Fruit fly (Drosophila melanogaster) whole organism, embryonic: ENCODE results near the gene Tsen34.

ENCODE experiments used
- ATbp ChIP-seq: fragments of 200-800 bp; sonication (Bioruptor generic); optimal IDR thresholded peaks from 2 replicates; lab custom pipeline; 2017; ENCODE audit warnings: missing biosample characterization, mild to moderate bottlenecking, missing genetic modification characterization, missing genetic modification reagents
- Aef1 ChIP-seq: fragments of 200-800 bp; sonication (Bioruptor generic); IDR thresholded peaks from 3 replicates; pipeline ENCODE4 v1.3.6; 2022; ENCODE audit warnings: missing biosample characterization, missing genetic modification characterization
- Atf3 ChIP-seq: fragments of 200-800 bp; sonication (Bioruptor generic); optimal IDR thresholded peaks from 3 replicates; lab custom pipeline; 2016; ENCODE audit warnings: missing biosample characterization, missing genetic modification characterization
- CG10274 ChIP-seq: fragments of 200-800 bp; sonication (Bioruptor generic); optimal IDR thresholded peaks from 3 replicates; lab custom pipeline; 2017; ENCODE audit warnings: missing biosample characterization, mild to moderate bottlenecking, missing genetic modification characterization
- CG10654 ChIP-seq: fragments of 200-800 bp; sonication (Bioruptor generic); optimal IDR thresholded peaks from 2 replicates; lab custom pipeline; 2016; ENCODE audit warnings: missing biosample characterization, missing genetic modification characterization
- CG10979 ChIP-seq: fragments of 200-800 bp; sonication (Bioruptor generic); optimal IDR thresholded peaks from 2 replicates; lab custom pipeline; 2018; ENCODE audit warnings: missing biosample characterization, mild to moderate bottlenecking, missing genetic modification characterization, moderate library complexity
- CG11504 ChIP-seq: fragments of 200-800 bp; sonication (Bioruptor generic); optimal IDR thresholded peaks from 3 replicates; lab custom pipeline; 2019; ENCODE audit warnings: missing biosample characterization, mild to moderate bottlenecking, missing genetic modification characterization, moderate library complexity
- CG12071 ChIP-seq: fragments of 200-800 bp; sonication (Bioruptor generic); optimal IDR thresholded peaks from 3 replicates; lab custom pipeline; 2018; ENCODE audit warnings: missing biosample characterization, mild to moderate bottlenecking, missing genetic modification characterization
- CG1529 ChIP-seq: fragments of 200-800 bp; sonication (Bioruptor generic); optimal IDR thresholded peaks from 3 replicates; lab custom pipeline; 2018; ENCODE audit warnings: missing biosample characterization, missing genetic modification characterization
- CG15479 ChIP-seq: fragments of 200-800 bp; sonication (Bioruptor generic); optimal IDR thresholded peaks from 3 replicates; lab custom pipeline; 2019; ENCODE audit warnings: missing biosample characterization, mild to moderate bottlenecking, missing genetic modification characterization, moderate library complexity
- CG15514 ChIP-seq: fragments of 200-800 bp; sonication (Bioruptor generic); optimal IDR thresholded peaks from 3 replicates; lab custom pipeline; 2017; ENCODE audit warnings: missing biosample characterization, missing genetic modification characterization, mild to moderate bottlenecking, moderate library complexity, missing genetic modification reagents
- CG16863 ChIP-seq: fragments of 200-800 bp; sonication (Bioruptor generic); optimal IDR thresholded peaks from 3 replicates; lab custom pipeline; 2016; ENCODE audit warnings: missing biosample characterization, missing genetic modification characterization
- CG17829 ChIP-seq: fragments of 200-800 bp; optimal IDR thresholded peaks from 2 replicates; lab custom pipeline; 2019; ENCODE audit warnings: missing biosample characterization, mild to moderate bottlenecking, missing genetic modification characterization, moderate library complexity
- CG2116 ChIP-seq: fragments of 200-800 bp; sonication (Bioruptor generic); optimal IDR thresholded peaks from 3 replicates; lab custom pipeline; 2018; ENCODE audit warnings: missing biosample characterization, mild to moderate bottlenecking, missing genetic modification characterization
- CG2875 ChIP-seq: fragments of 200-800 bp; sonication (Bioruptor generic); optimal IDR thresholded peaks from 2 replicates; lab custom pipeline; 2017; ENCODE audit warnings: missing biosample characterization, mild to moderate bottlenecking, missing genetic modification characterization, missing genetic modification reagents
- CG30403 ChIP-seq: fragments of 200-800 bp; sonication (Bioruptor generic); optimal IDR thresholded peaks from 3 replicates; lab custom pipeline; 2016; ENCODE audit warnings: missing biosample characterization, missing genetic modification characterization
- CG3163 ChIP-seq: fragments of 200-800 bp; sonication (Bioruptor generic); optimal IDR thresholded peaks from 3 replicates; lab custom pipeline; 2016; ENCODE audit warnings: missing biosample characterization, missing genetic modification characterization
- CG6254 ChIP-seq: fragments of 200-800 bp; sonication (Bioruptor generic); optimal IDR thresholded peaks from 3 replicates; lab custom pipeline; 2017; ENCODE audit warnings: mild to moderate bottlenecking, missing biosample characterization, missing genetic modification reagents, missing genetic modification characterization
- CG6683 ChIP-seq: fragments of 200-800 bp; sonication (Bioruptor generic); optimal IDR thresholded peaks from 2 replicates; lab custom pipeline; 2017; ENCODE audit warnings: missing biosample characterization, mild to moderate bottlenecking, missing genetic modification characterization, missing genetic modification reagents
- CG8478 ChIP-seq: fragments of >200 bp; optimal IDR thresholded peaks from 2 replicates; lab custom pipeline; 2018
- CG8765 ChIP-seq: fragments of 200-800 bp; sonication (Bioruptor generic); IDR thresholded peaks from 2 replicates; pipeline ENCODE4 v1.3.6; 2022; ENCODE audit warnings: missing biosample characterization, missing genetic modification characterization
- CG8944 ChIP-seq: fragments of 200-800 bp; sonication (Bioruptor generic); optimal IDR thresholded peaks from 3 replicates; lab custom pipeline; 2016; ENCODE audit warnings: missing biosample characterization, missing genetic modification characterization
- CoRest ChIP-seq: fragments of 200-800 bp; sonication (Bioruptor generic); optimal IDR thresholded peaks from 3 replicates; lab custom pipeline; 2018; ENCODE audit warnings: missing biosample characterization, mild to moderate bottlenecking, missing genetic modification characterization, moderate library complexity
- Ets65A ChIP-seq: fragments of 200-800 bp; sonication (Bioruptor generic); peaks from one replicate; lab custom pipeline; 2016; ENCODE audit warnings: missing biosample characterization, missing genetic modification characterization
- HmgZ ChIP-seq: fragments of 200-800 bp; sonication (Bioruptor generic); optimal IDR thresholded peaks from 2 replicates; lab custom pipeline; 2018; ENCODE audit warnings: missing biosample characterization, mild to moderate bottlenecking, missing genetic modification characterization
- Hr39 ChIP-seq: fragments of >200 bp; optimal IDR thresholded peaks from 2 replicates; lab custom pipeline; 2017
- MESR4 ChIP-seq: fragments of 200-800 bp; sonication (Bioruptor generic); optimal IDR thresholded peaks from 2 replicates; lab custom pipeline; 2018; ENCODE audit warnings: missing biosample characterization, mild to moderate bottlenecking, missing genetic modification characterization, moderate library complexity
- MTF-1 ChIP-seq: fragments of 200-800 bp; sonication (Bioruptor generic); optimal IDR thresholded peaks from 2 replicates; lab custom pipeline; 2018; ENCODE audit warnings: missing biosample characterization, mild to moderate bottlenecking, missing genetic modification characterization, borderline replicate concordance
- Mrtf ChIP-seq: fragments of 200-800 bp; sonication (Bioruptor generic); IDR thresholded peaks from 3 replicates; pipeline ENCODE4 v1.3.6; 2022; ENCODE audit warnings: missing biosample characterization, missing genetic modification characterization
- NC2α ChIP-seq: fragments of 200-800 bp; sonication (Bioruptor generic); optimal IDR thresholded peaks from 2 replicates; lab custom pipeline; 2016; ENCODE audit warnings: missing biosample characterization, missing genetic modification characterization
- Oaz ChIP-seq: fragments of 200-800 bp; sonication (Bioruptor generic); IDR thresholded peaks from 2 replicates; pipeline ENCODE4 v1.3.6; 2022; ENCODE audit warnings: missing biosample characterization, missing genetic modification characterization
- Scr ChIP-seq: fragments of 200-800 bp; sonication (Bioruptor generic); IDR thresholded peaks from 2 replicates; pipeline ENCODE4 v1.3.6; 2022; ENCODE audit warnings: missing biosample characterization, missing genetic modification characterization; ENCODE audit not compliant: partially characterized antibody
- Sin3A ChIP-seq: fragments of >200 bp; optimal IDR thresholded peaks from 2 replicates; lab custom pipeline; 2018
- ac ChIP-seq: fragments of 200-800 bp; sonication (Bioruptor generic); optimal IDR thresholded peaks from 3 replicates; lab custom pipeline; 2017; ENCODE audit warnings: missing biosample characterization, mild to moderate bottlenecking, missing genetic modification characterization
- cg ChIP-seq: fragments of 200-800 bp; sonication (Bioruptor generic); optimal IDR thresholded peaks from 3 replicates; lab custom pipeline; 2019; ENCODE audit warnings: missing biosample characterization, mild to moderate bottlenecking, missing genetic modification characterization, moderate library complexity
- danr ChIP-seq: fragments of 200-800 bp; sonication (Bioruptor generic); IDR thresholded peaks from 2 replicates; pipeline ENCODE4 v1.3.6; 2022; ENCODE audit warnings: missing biosample characterization, missing genetic modification characterization
- dimm ChIP-seq: fragments of 200-800 bp; sonication (Bioruptor generic); IDR thresholded peaks from 2 replicates; pipeline ENCODE4 v1.3.6; 2022; ENCODE audit warnings: missing biosample characterization, missing genetic modification characterization
- fd3F ChIP-seq: fragments of 200-800 bp; sonication (Bioruptor generic); optimal IDR thresholded peaks from 2 replicates; lab custom pipeline; 2018; ENCODE audit warnings: missing biosample characterization, mild to moderate bottlenecking, missing genetic modification characterization, moderate library complexity
- grau ChIP-seq: fragments of 200-800 bp; optimal IDR thresholded peaks from 3 replicates; lab custom pipeline; 2019; ENCODE audit warnings: missing biosample characterization, mild to moderate bottlenecking, missing genetic modification characterization, moderate library complexity
- hbn ChIP-seq: fragments of 200-800 bp; sonication (Bioruptor generic); IDR thresholded peaks from 2 replicates; pipeline ENCODE4 v1.3.6; 2022; ENCODE audit warnings: missing biosample characterization, missing genetic modification characterization; ENCODE audit not compliant: partially characterized antibody
- luna ChIP-seq: fragments of 200-800 bp; sonication (Bioruptor generic); optimal IDR thresholded peaks from 2 replicates; lab custom pipeline; 2016; ENCODE audit warnings: missing biosample characterization, missing genetic modification characterization
- p53 ChIP-seq: fragments of 200-800 bp; sonication (Bioruptor generic); optimal IDR thresholded peaks from 2 replicates; lab custom pipeline; 2016; ENCODE audit warnings: missing biosample characterization, missing genetic modification characterization
- pb ChIP-seq: fragments of 200-800 bp; sonication (Bioruptor generic); optimal IDR thresholded peaks from 3 replicates; lab custom pipeline; 2016; ENCODE audit warnings: missing biosample characterization, missing genetic modification characterization
- prd ChIP-seq, 3 experiments: fragments of >200 bp in 2 of 3; fragments of 200-800 bp in 1 of 3; sonication (Bioruptor generic) in 1 of 3; optimal IDR thresholded peaks in 2 of 3; IDR thresholded peaks in 1 of 3; 2 replicates in 2 of 3; 3 replicates in 1 of 3; pipeline versions ENCODE4 v1.3.6 to Lab custom; 2017 to 2022; ENCODE audit warnings: missing biosample characterization in 1 of 3, missing genetic modification characterization in 1 of 3
- pzg ChIP-seq: fragments of 200-800 bp; sonication (Bioruptor generic); optimal IDR thresholded peaks from 3 replicates; lab custom pipeline; 2018; ENCODE audit warnings: missing biosample characterization, mild to moderate bottlenecking, missing genetic modification characterization, moderate library complexity
- scrt ChIP-seq: fragments of 200-800 bp; sonication (Bioruptor generic); optimal IDR thresholded peaks from 2 replicates; lab custom pipeline; 2018; ENCODE audit warnings: missing biosample characterization, mild to moderate bottlenecking, missing genetic modification characterization, moderate library complexity
- sd ChIP-seq: fragments of 200-800 bp; sonication (Bioruptor generic); optimal IDR thresholded peaks from 3 replicates; lab custom pipeline; 2018; ENCODE audit warnings: missing biosample characterization, mild to moderate bottlenecking, missing genetic modification characterization, moderate library complexity
- sima ChIP-seq: fragments of 200-800 bp; sonication (Bioruptor generic); optimal IDR thresholded peaks from 2 replicates; lab custom pipeline; 2016; ENCODE audit warnings: missing biosample characterization, missing genetic modification characterization
- tup ChIP-seq: fragments of 200-800 bp; sonication (Bioruptor generic); optimal IDR thresholded peaks from 2 replicates; lab custom pipeline; 2016; ENCODE audit warnings: missing biosample characterization, mild to moderate bottlenecking, missing genetic modification characterization, moderate library complexity

Gene Tsen34

DNA sequence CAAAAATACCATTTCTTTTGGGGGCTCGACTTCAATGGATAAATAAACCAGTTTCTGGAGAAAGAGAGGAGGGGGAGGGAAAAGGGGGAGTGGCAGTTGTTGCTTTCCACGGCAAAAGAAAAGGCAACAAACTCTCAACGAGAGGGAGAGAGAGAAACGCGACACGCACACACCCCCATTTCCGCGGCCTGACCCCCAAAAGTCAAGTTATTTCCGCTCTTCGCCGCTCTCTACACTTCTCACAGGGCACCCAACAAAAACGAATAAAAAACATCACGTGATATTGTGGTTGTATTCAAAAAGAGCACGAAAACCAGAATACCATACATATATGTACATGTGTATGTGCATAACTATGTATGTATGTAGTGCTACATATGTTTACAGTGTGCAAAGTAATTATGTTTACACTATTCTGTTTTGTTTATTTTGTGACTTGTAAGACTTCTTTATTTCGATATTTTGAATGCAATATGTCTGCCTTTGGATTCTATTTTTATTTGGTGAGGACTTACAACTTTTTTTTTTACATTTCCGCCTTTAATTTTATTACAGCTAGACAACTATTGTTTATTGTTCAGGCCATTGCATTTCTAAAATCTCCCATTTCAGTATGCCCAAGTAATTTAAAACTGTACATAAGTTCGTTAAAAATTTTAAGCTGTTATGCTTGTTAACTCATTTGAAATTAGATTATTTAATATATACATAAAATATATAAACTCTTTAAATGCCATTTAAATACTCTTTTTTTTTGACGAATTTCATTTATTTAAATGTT, 19.6 kb upstream of the Tsen34 start (continued):
- peak; percentile 50 for TF ChIP-seq HmgZ (tag; lab: Kevin White, UChicago)
- peak; percentile 18 for TF ChIP-seq CG15514 (GFP tag; lab: Kevin White, UChicago)
- TF ChIP-seq Mrtf: 0 out of 3 replicates have a peak, but pooled peaks have one; percentile 23
- TF ChIP-seq MTF-1 (GFP tag; lab: Kevin White, UChicago): peak; percentile 55
- peak; percentile 72 for TF ChIP-seq CG6683
- TF ChIP-seq CG2116 (GFP tag; lab: Kevin White, UChicago): peak; percentile 12
- TF ChIP-seq p53 (GFP tag; lab: Kevin White, UChicago): no peak
- TF ChIP-seq CG8478: no peak
- TF ChIP-seq CG17829 (tag; lab: Kevin White, UChicago): peak; percentile 92
- TF ChIP-seq hbn: no peak
- TF ChIP-seq sima (GFP tag; lab: Kevin White, UChicago): no peak
- TF ChIP-seq CG10274 (GFP tag; lab: Kevin White, UChicago): no peak
- TF ChIP-seq ac (GFP tag; lab: Kevin White, UChicago): peak; percentile 16
- peak; percentile 75 for TF ChIP-seq CG12071
- peak; percentile 6 for TF ChIP-seq CG1529 (GFP tag; lab: Kevin White, UChicago)
- TF ChIP-seq Scr (GFP tag; lab: Robert Waterston, UW): peak; percentile 14; the same call in 1 of the 2 replicates
- no peak for TF ChIP-seq NC2α
- peak; percentile 68 for TF ChIP-seq CG30403 (GFP tag; lab: Kevin White, UChicago)
- no peak for TF ChIP-seq CG8765
- peak; percentile 28 for TF ChIP-seq Atf3 (GFP tag; lab: Kevin White, UChicago)
- no peak; the same call in 2 of the 3 replicates for TF ChIP-seq Aef1 (GFP tag; lab: Robert Waterston, UW)
- TF ChIP-seq CG15479 (GFP tag; lab: Kevin White, UChicago): no peak
- TF ChIP-seq sd: peak; percentile 94
- peak; percentile 55 for TF ChIP-seq pb (GFP tag; lab: Kevin White, UChicago)
- peak; percentile 14 for TF ChIP-seq fd3F (GFP tag; lab: Kevin White, UChicago)
- peak; percentile 31 for TF ChIP-seq CG3163
- peak; percentile 1 for TF ChIP-seq pzg
- TF ChIP-seq CG2875: peak; percentile 49
- TF ChIP-seq CoRest (tag; lab: Kevin White, UChicago): peak; percentile 87
- TF ChIP-seq ATbp (GFP tag; lab: Kevin White, UChicago): peak; percentile 47
- peak; percentile 4 for TF ChIP-seq CG8944 (GFP tag; lab: Kevin White, UChicago)
- no peak for TF ChIP-seq Sin3A (lab: Kevin White, UChicago)
- TF ChIP-seq CG16863 (GFP tag; lab: Kevin White, UChicago): peak; percentile 33
- TF ChIP-seq danr: 0 out of 2 replicates have a peak, but pooled peaks have one; percentile 9
- no peak for TF ChIP-seq MESR4 (GFP tag; lab: Kevin White, UChicago)
- no peak for TF ChIP-seq Ets65A (GFP tag; lab: Kevin White, UChicago)
- no peak for TF ChIP-seq tup (GFP tag; lab: Kevin White, UChicago)
- TF ChIP-seq scrt (GFP tag; lab: Kevin White, UChicago): peak; percentile 97
- peak; percentile 97 for TF ChIP-seq cg
- no peak for TF ChIP-seq dimm
- TF ChIP-seq prd (optimal IDR thresholded peaks at IDR 0.05; lab: Kevin White, UChicago): no peak
- TF ChIP-seq prd (GFP tag; IDR thresholded peaks at IDR 0.05; lab: Robert Waterston, UW): peak; percentile 51; the same call in 1 of the 3 replicates
- TF ChIP-seq CG10979: peak; percentile 73
- no peak for TF ChIP-seq Hr39 (lab: Kevin White, UChicago)
- TF ChIP-seq CG6254 (GFP tag; lab: Kevin White, UChicago): peak; percentile 94
- peak; percentile 65 for TF ChIP-seq grau (tag; lab: Kevin White, UChicago)
- TF ChIP-seq CG10654 (GFP tag; lab: Kevin White, UChicago): peak; percentile 2
- TF ChIP-seq CG11504 (tag; lab: Kevin White, UChicago): peak; percentile 85
- TF ChIP-seq luna: peak; percentile 51
- TF ChIP-seq Oaz (GFP tag; lab: Robert Waterston, UW): no peak
